Fruit fly (Drosophila melanogaster) whole organism, embryonic: ENCODE data around the gene CG14423.

Experiments
- Atf6 ChIP-seq: fragments of 200-800 bp; sonication (Bioruptor generic); IDR thresholded peaks from 2 replicates; pipeline ENCODE4 v1.3.6; 2022; ENCODE audit warnings: missing biosample characterization, missing genetic modification characterization
- B-H1 ChIP-seq: fragments of 200-800 bp; sonication (Bioruptor generic); IDR thresholded peaks from 3 replicates; pipeline ENCODE4 v1.3.6; 2022; ENCODE audit warnings: missing biosample characterization, missing genetic modification characterization
- Bgb ChIP-seq: fragments of 200-800 bp; sonication (Bioruptor generic); IDR thresholded peaks from 2 replicates; pipeline ENCODE4 v1.3.6; 2022; ENCODE audit warnings: missing biosample characterization, missing genetic modification characterization; ENCODE audit not compliant: partially characterized antibody
- Blimp-1 ChIP-seq: fragments of 200-800 bp; sonication (Bioruptor generic); optimal IDR thresholded peaks from 3 replicates; lab custom pipeline; 2018; ENCODE audit warnings: missing biosample characterization, missing genetic modification characterization, mild to moderate bottlenecking, moderate library complexity, missing genetic modification reagents
- CG10274 ChIP-seq: fragments of 200-800 bp; sonication (Bioruptor generic); optimal IDR thresholded peaks from 3 replicates; lab custom pipeline; 2017; ENCODE audit warnings: missing biosample characterization, mild to moderate bottlenecking, missing genetic modification characterization
- CG11093 ChIP-seq: fragments of 200-800 bp; sonication (Bioruptor generic); IDR thresholded peaks from 3 replicates; pipeline ENCODE4 v1.3.6; 2022; ENCODE audit warnings: missing biosample characterization, missing genetic modification characterization
- CG11398 ChIP-seq: fragments of 200-800 bp; sonication (Bioruptor generic); optimal IDR thresholded peaks from 2 replicates; lab custom pipeline; 2016; ENCODE audit warnings: missing biosample characterization, missing genetic modification characterization
- CG13287 ChIP-seq: fragments of 200-800 bp; sonication (Bioruptor generic); IDR thresholded peaks from 2 replicates; pipeline ENCODE4 v1.3.6; 2022; ENCODE audit warnings: missing biosample characterization, missing genetic modification characterization; ENCODE audit not compliant: partially characterized antibody
- CG13894 ChIP-seq: fragments of 200-800 bp; sonication (Bioruptor generic); optimal IDR thresholded peaks from 3 replicates; lab custom pipeline; 2018; ENCODE audit warnings: missing biosample characterization, mild to moderate bottlenecking, missing genetic modification characterization, moderate library complexity
- CG14014 ChIP-seq: fragments of 200-800 bp; sonication (Bioruptor generic); IDR thresholded peaks from 2 replicates; pipeline ENCODE4 v1.3.6; 2022; ENCODE audit warnings: missing biosample characterization, missing genetic modification characterization
- CG1529 ChIP-seq: fragments of 200-800 bp; sonication (Bioruptor generic); optimal IDR thresholded peaks from 3 replicates; lab custom pipeline; 2018; ENCODE audit warnings: missing biosample characterization, missing genetic modification characterization
- CG17361 ChIP-seq: fragments of 200-800 bp; sonication (Bioruptor generic); IDR thresholded peaks from 3 replicates; pipeline ENCODE4 v1.3.6; 2022; ENCODE audit warnings: missing biosample characterization, missing genetic modification characterization
- CG17385 ChIP-seq: fragments of 200-800 bp; sonication (Bioruptor generic); optimal IDR thresholded peaks from 3 replicates; lab custom pipeline; 2018; ENCODE audit warnings: missing biosample characterization, mild to moderate bottlenecking, missing genetic modification characterization
- CG17612 ChIP-seq: fragments of 200-800 bp; sonication (Bioruptor generic); IDR thresholded peaks from 2 replicates; pipeline ENCODE4 v1.3.6; 2022; ENCODE audit warnings: missing biosample characterization, missing genetic modification characterization
- CG17829 ChIP-seq: fragments of 200-800 bp; optimal IDR thresholded peaks from 2 replicates; lab custom pipeline; 2019; ENCODE audit warnings: missing biosample characterization, mild to moderate bottlenecking, missing genetic modification characterization, moderate library complexity
- CG2199 ChIP-seq: fragments of 200-800 bp; sonication (Bioruptor generic); IDR thresholded peaks from 3 replicates; pipeline ENCODE4 v1.3.6; 2022; ENCODE audit warnings: missing biosample characterization, missing genetic modification characterization
- CG2875 ChIP-seq: fragments of 200-800 bp; sonication (Bioruptor generic); optimal IDR thresholded peaks from 2 replicates; lab custom pipeline; 2017; ENCODE audit warnings: missing biosample characterization, mild to moderate bottlenecking, missing genetic modification characterization, missing genetic modification reagents
- CG32772 ChIP-seq: fragments of 200-800 bp; sonication (Bioruptor generic); IDR thresholded peaks from 2 replicates; pipeline ENCODE4 v1.3.6; 2022; ENCODE audit warnings: missing biosample characterization, missing genetic modification characterization
- CG42726 ChIP-seq: fragments of 200-800 bp; sonication (Bioruptor generic); IDR thresholded peaks from 2 replicates; pipeline ENCODE4 v1.3.6; 2022; ENCODE audit warnings: missing biosample characterization, missing genetic modification characterization; ENCODE audit not compliant: partially characterized antibody
- CG4707 ChIP-seq: fragments of 200-800 bp; sonication (Bioruptor generic); optimal IDR thresholded peaks from 2 replicates; lab custom pipeline; 2018; ENCODE audit warnings: missing biosample characterization, mild to moderate bottlenecking, missing genetic modification characterization, moderate library complexity
- CG4820 ChIP-seq: fragments of 200-800 bp; sonication (Bioruptor generic); optimal IDR thresholded peaks from 3 replicates; lab custom pipeline; 2016; ENCODE audit warnings: missing biosample characterization, missing genetic modification characterization
- CG5245 ChIP-seq: fragments of 200-800 bp; sonication (Bioruptor generic); optimal IDR thresholded peaks from 3 replicates; lab custom pipeline; 2016; ENCODE audit warnings: missing biosample characterization, missing genetic modification characterization
- CG6654 ChIP-seq: fragments of 200-800 bp; sonication (Bioruptor generic); optimal IDR thresholded peaks from 2 replicates; lab custom pipeline; 2017; ENCODE audit warnings: missing biosample characterization, mild to moderate bottlenecking, missing genetic modification characterization
- CG9876 ChIP-seq: fragments of 200-800 bp; sonication (Bioruptor generic); optimal IDR thresholded peaks from 2 replicates; lab custom pipeline; 2016; ENCODE audit warnings: missing biosample characterization, missing genetic modification characterization
- CrebB ChIP-seq: fragments of 200-800 bp; sonication (Bioruptor generic); optimal IDR thresholded peaks from 3 replicates; lab custom pipeline; 2018; ENCODE audit warnings: missing biosample characterization, mild to moderate bottlenecking, missing genetic modification characterization
- Drgx ChIP-seq: fragments of 200-800 bp; sonication (Bioruptor generic); IDR thresholded peaks from 2 replicates; pipeline ENCODE4 v1.3.6; 2022; ENCODE audit warnings: missing biosample characterization, missing genetic modification characterization
- H15 ChIP-seq: fragments of 200-800 bp; sonication (Bioruptor generic); IDR thresholded peaks from 3 replicates; pipeline ENCODE4 v1.3.6; 2022; ENCODE audit warnings: missing biosample characterization, missing genetic modification characterization
- H2.0 ChIP-seq: fragments of 200-800 bp; sonication (Bioruptor generic); IDR thresholded peaks from 2 replicates; pipeline ENCODE4 v1.3.6; 2022; ENCODE audit warnings: missing biosample characterization, missing genetic modification characterization
- HLH4C ChIP-seq: fragments of 200-800 bp; sonication (Bioruptor generic); IDR thresholded peaks from 3 replicates; pipeline ENCODE4 v1.3.6; 2022; ENCODE audit warnings: missing biosample characterization, missing genetic modification characterization; ENCODE audit not compliant: partially characterized antibody
- HLH54F ChIP-seq: fragments of 200-800 bp; sonication (Bioruptor generic); optimal IDR thresholded peaks from 3 replicates; lab custom pipeline; 2016; ENCODE audit warnings: missing biosample characterization, missing genetic modification characterization
- Jarid2 ChIP-seq: fragments of 200-800 bp; sonication (Bioruptor generic); optimal IDR thresholded peaks from 3 replicates; lab custom pipeline; 2017; ENCODE audit warnings: mild to moderate bottlenecking, missing biosample characterization, missing genetic modification reagents, missing genetic modification characterization
- Max ChIP-seq: fragments of 200-800 bp; sonication (Bioruptor generic); optimal IDR thresholded peaks from 2 replicates; lab custom pipeline; 2016; ENCODE audit warnings: missing biosample characterization, mild to moderate bottlenecking, missing genetic modification characterization
- Neu2 ChIP-seq: fragments of 200-800 bp; sonication (Bioruptor generic); optimal IDR thresholded peaks from 3 replicates; lab custom pipeline; 2016; ENCODE audit warnings: missing biosample characterization, missing genetic modification characterization, borderline replicate concordance
- Oaz ChIP-seq: fragments of 200-800 bp; sonication (Bioruptor generic); IDR thresholded peaks from 2 replicates; pipeline ENCODE4 v1.3.6; 2022; ENCODE audit warnings: missing biosample characterization, missing genetic modification characterization
- Ravus ChIP-seq: fragments of 200-800 bp; sonication (Bioruptor generic); IDR thresholded peaks from 2 replicates; pipeline ENCODE4 v1.3.6; 2022; ENCODE audit warnings: missing biosample characterization, missing genetic modification characterization
- TFAM ChIP-seq: fragments of 200-800 bp; sonication (Bioruptor generic); optimal IDR thresholded peaks from 2 replicates; lab custom pipeline; 2017; ENCODE audit warnings: missing biosample characterization, missing genetic modification characterization, inconsistent platforms
- Tbp ChIP-seq: fragments of >200 bp; optimal IDR thresholded peaks from 2 replicates; lab custom pipeline; 2018; ENCODE audit warnings: missing biosample characterization, missing genetic modification characterization
- ac ChIP-seq: fragments of 200-800 bp; sonication (Bioruptor generic); optimal IDR thresholded peaks from 3 replicates; lab custom pipeline; 2017; ENCODE audit warnings: missing biosample characterization, mild to moderate bottlenecking, missing genetic modification characterization
- bbx ChIP-seq: fragments of 200-800 bp; sonication (Bioruptor generic); IDR thresholded peaks from 2 replicates; pipeline ENCODE4 v1.3.6; 2022; ENCODE audit warnings: missing biosample characterization, missing genetic modification characterization; ENCODE audit not compliant: partially characterized antibody
- caup ChIP-seq: fragments of 200-800 bp; sonication (Bioruptor generic); optimal IDR thresholded peaks from 3 replicates; lab custom pipeline; 2017; ENCODE audit warnings: missing biosample characterization, mild to moderate bottlenecking, missing genetic modification characterization, moderate library complexity; ENCODE audit not compliant: severe bottlenecking
- emc ChIP-seq: fragments of 200-800 bp; sonication (Bioruptor generic); optimal IDR thresholded peaks from 2 replicates; lab custom pipeline; 2016; ENCODE audit warnings: missing biosample characterization, missing genetic modification characterization
- esg ChIP-seq: fragments of 200-800 bp; sonication (Bioruptor generic); conservative IDR thresholded peaks from 2 replicates; pipeline ENCODE4 v1.3.6; 2022; ENCODE audit warnings: missing biosample characterization, missing genetic modification characterization
- fd96Cb ChIP-seq: fragments of 200-800 bp; sonication (Bioruptor generic); optimal IDR thresholded peaks from 2 replicates; lab custom pipeline; 2018; ENCODE audit warnings: missing biosample characterization, mild to moderate bottlenecking, missing genetic modification characterization, moderate library complexity
- klu ChIP-seq: fragments of 200-800 bp; sonication (Bioruptor generic); IDR thresholded peaks from 2 replicates; pipeline ENCODE4 v1.3.6; 2022; ENCODE audit warnings: missing biosample characterization, missing genetic modification characterization
- nom ChIP-seq: fragments of 200-800 bp; sonication (Bioruptor generic); optimal IDR thresholded peaks from 2 replicates; lab custom pipeline; 2017; ENCODE audit warnings: missing biosample characterization, missing genetic modification characterization, mild to moderate bottlenecking, moderate library complexity, missing genetic modification reagents
- org-1 ChIP-seq: fragments of 200-800 bp; sonication (Bioruptor generic); optimal IDR thresholded peaks from 2 replicates; lab custom pipeline; 2017; ENCODE audit warnings: missing biosample characterization, missing genetic modification characterization
- pan ChIP-seq, 4 experiments: fragments of >200 bp in 3 of 4; fragments of 200-800 bp in 1 of 4; sonication (Bioruptor generic) in 1 of 4; optimal IDR thresholded peaks in 3 of 4; IDR thresholded peaks in 1 of 4; 2 replicates each; pipeline versions ENCODE4 v1.3.6 to Lab custom; 2017 to 2022; ENCODE audit warnings: missing biosample characterization in 2 of 4, missing genetic modification characterization in 2 of 4, mixed read lengths in 1 of 4
- rib ChIP-seq: fragments of 200-800 bp; sonication (Bioruptor generic); IDR thresholded peaks from 2 replicates; pipeline ENCODE4 v1.3.6; 2022; ENCODE audit warnings: missing biosample characterization, missing genetic modification characterization
- row ChIP-seq: fragments of 200-800 bp; sonication (Bioruptor generic); IDR thresholded peaks from 3 replicates; pipeline ENCODE4 v1.3.6; 2022; ENCODE audit warnings: missing biosample characterization, missing genetic modification characterization
- sim ChIP-seq: fragments of 200-800 bp; sonication (Bioruptor generic); IDR thresholded peaks from 2 replicates; pipeline ENCODE4 v1.3.6; 2022; ENCODE audit warnings: missing biosample characterization, missing genetic modification characterization

Gene CG14423

dm6 chrX:2919742-2920141 lies 25.5 kb upstream of the CG14423 start, which contains the start of gene CG3588 (continued):
- TF ChIP-seq Atf6 (GFP tag; lab: Robert Waterston, UW) (peak; percentile 79), Tbp (no peak), CG17361 (GFP tag; lab: Robert Waterston, UW) (peak; percentile 49; the same call in 2 of the 3 replicates), H15 (GFP tag; lab: Robert Waterston, UW) (peak; percentile 68), row (GFP tag; lab: Robert Waterston, UW) (peak; percentile 79), CG4707 (no peak), CrebB (tag; lab: Kevin White, UChicago) (peak; percentile 35), pan (optimal IDR thresholded peaks at IDR 0.05; lab: Kevin White, UChicago) (no peak), pan (GFP tag; optimal IDR thresholded peaks at IDR 0.05 in 1 of 2, IDR thresholded peaks at IDR 0.05 in 1 of 2) (peak in 1 of 2 experiments; percentile 80), CG32772 (GFP tag; lab: Robert Waterston, UW) (peak; percentile 76), CG11093 (GFP tag; lab: Robert Waterston, UW) (peak; percentile 36; the same call in 1 of the 3 replicates), klu (GFP tag; lab: Robert Waterston, UW) (peak; percentile 69), CG17829 (tag; lab: Kevin White, UChicago) (peak; percentile 28), CG10274 (GFP tag; lab: Kevin White, UChicago) (peak; percentile 32), Ravus (peak; percentile 58), HLH54F (GFP tag; lab: Kevin White, UChicago) (peak; percentile 74), Drgx (GFP tag; lab: Robert Waterston, UW) (no peak), CG17385 (peak; percentile 68), CG4820 (peak; percentile 33), CG11398 (GFP tag; lab: Kevin White, UChicago) (peak; percentile 32), CG13894 (peak; percentile 79), CG2199 (GFP tag; lab: Robert Waterston, UW) (no peak), esg (GFP tag; lab: Robert Waterston, UW) (peak; percentile 73), org-1 (GFP tag; lab: Kevin White, UChicago) (peak; percentile 36), ac (GFP tag; lab: Kevin White, UChicago) (no peak), Bgb (GFP tag; lab: Robert Waterston, UW) (no peak), Max (peak; percentile 34), Oaz (peak; percentile 56), CG5245 (GFP tag; lab: Kevin White, UChicago) (peak; percentile 44), rib (peak; percentile 84), TFAM (GFP tag; lab: Kevin White, UChicago) (no peak), sim (GFP tag; lab: Robert Waterston, UW) (no peak), B-H1 (GFP tag; lab: Robert Waterston, UW) (peak; percentile 57), fd96Cb (tag; lab: Kevin White, UChicago) (peak; percentile 43), Jarid2 (GFP tag; lab: Kevin White, UChicago) (peak; percentile 28), emc (GFP tag; lab: Kevin White, UChicago) (peak; percentile 57), CG42726 (GFP tag; lab: Robert Waterston, UW) (no peak), CG9876 (GFP tag; lab: Kevin White, UChicago) (peak; percentile 30), HLH4C (GFP tag; lab: Robert Waterston, UW) (no peak), Blimp-1 (peak; percentile 46), CG14014 (GFP tag; lab: Robert Waterston, UW) (peak; percentile 88), nom (GFP tag; lab: Kevin White, UChicago) (no peak), H2.0 (GFP tag; lab: Robert Waterston, UW) (peak; percentile 81), bbx (GFP tag; lab: Robert Waterston, UW) (no peak), caup (GFP tag; lab: Kevin White, UChicago) (peak; percentile 77), CG6654 (GFP tag; lab: Kevin White, UChicago) (no peak), CG13287 (GFP tag; lab: Robert Waterston, UW) (no peak), CG17612 (GFP tag; lab: Robert Waterston, UW) (peak; percentile 65; the same call in 1 of the 2 replicates), CG1529 (GFP tag; lab: Kevin White, UChicago) (peak; percentile 21), Neu2 (GFP tag; lab: Kevin White, UChicago) (no peak), CG2875 (GFP tag; lab: Kevin White, UChicago) (no peak)
